Worm (Caenorhabditis elegans): Measurements from ENCODE around the gene ugt-29.

ugt-29 gene

DNA sequence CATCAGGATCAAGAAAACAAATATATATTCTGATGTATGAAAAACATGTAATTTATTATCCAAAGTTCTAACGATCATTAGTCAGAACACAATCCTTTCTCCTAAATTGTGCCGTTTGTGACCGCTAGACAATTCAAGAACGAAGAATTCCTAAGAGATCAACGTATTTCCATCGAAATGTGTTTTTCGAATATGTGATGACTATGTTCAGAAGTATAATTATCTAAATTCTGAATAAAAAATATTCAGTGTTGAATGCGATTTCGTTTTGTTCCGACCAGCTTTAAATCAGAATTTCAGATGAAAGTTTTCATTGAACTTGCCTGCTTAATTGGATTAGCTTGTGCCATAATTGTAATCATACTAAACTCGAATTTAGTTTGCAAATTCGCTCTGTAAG is 2.9 kb upstream of the ugt-29 start, which contains the start of gene srbc-37:
TSS of gene srbc-37 (plus strand) at position 301 of the 400 bp plus-strand sequence.
- TF ChIP-seq pha-4 (GFP tag; IDR thresholded peaks at IDR 0.05) (no peak), pha-4 (tag; optimal IDR thresholded peaks at IDR 0.05) (no peak), pqm-1 (tag; optimal IDR thresholded peaks at IDR 0.05) (no peak), php-3 (GFP tag; IDR thresholded peaks at IDR 0.05) (no peak), ceh-32 (tag; optimal IDR thresholded peaks at IDR 0.05; ENCODE audit: poor library complexity) (no peak), unc-62 (GFP tag; optimal IDR thresholded peaks at IDR 0.05 in 1 of 2) (no peak), unc-62 (tag; optimal IDR thresholded peaks at IDR 0.05) (no peak), mxl-3 (GFP tag; optimal IDR thresholded peaks at IDR 0.05) (no peak), unc-39 (tag; optimal IDR thresholded peaks at IDR 0.05) (no peak), tag-97 (GFP tag; IDR thresholded peaks at IDR 0.05) (no peak)

DNA sequence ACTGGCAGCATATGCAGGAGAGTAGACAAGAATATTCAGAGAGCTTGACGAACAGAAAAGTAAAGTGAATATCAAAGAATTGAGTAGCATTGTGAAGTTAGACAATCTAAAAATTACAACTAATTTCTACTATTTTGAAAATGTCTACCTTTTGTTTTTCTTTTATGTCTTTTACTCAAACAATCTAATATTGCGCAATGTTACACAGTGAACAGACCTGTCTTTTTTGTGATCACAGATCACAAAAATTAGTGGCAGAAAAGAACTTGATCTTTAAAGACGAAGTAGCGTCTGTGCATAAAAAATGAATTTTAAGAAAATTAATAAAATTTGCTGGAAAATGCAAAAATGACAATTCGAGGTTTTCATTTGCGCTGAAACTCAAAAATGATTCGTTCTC is 338 bp downstream of the ugt-29 start:
- TF ChIP-seq mdl-1 (tag; optimal IDR thresholded peaks at IDR 0.05) (no peak), zip-2 (tag; optimal IDR thresholded peaks at IDR 0.05) (peak; percentile 92), F37D6.2 (tag; optimal IDR thresholded peaks at IDR 0.05) (no peak), mep-1 (tag; optimal IDR thresholded peaks at IDR 0.05) (no peak), ZK337.2 (GFP tag; IDR thresholded peaks at IDR 0.05) (no peak)

DNA sequence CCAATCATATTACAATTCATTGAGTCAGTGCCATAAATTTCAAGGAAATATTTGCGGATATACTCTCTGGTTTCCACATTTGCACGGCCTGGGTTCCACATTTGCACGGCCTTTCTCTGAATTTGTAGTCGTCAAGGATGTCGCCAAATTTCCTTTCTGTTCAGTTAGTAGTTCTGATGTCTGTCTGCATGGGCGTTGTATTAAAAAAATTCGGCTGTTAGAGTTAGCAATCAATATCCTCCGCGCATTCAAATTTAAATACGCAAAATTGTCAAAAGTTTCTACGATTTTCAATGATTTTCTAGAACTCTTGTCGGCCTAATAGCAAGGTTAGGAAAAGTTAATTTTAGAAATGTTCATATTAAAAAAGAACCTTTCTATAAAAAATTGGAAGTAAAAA is 3.5 kb downstream of the ugt-29 start, which contains the start of gene srj-52:
TSS of gene srj-52 (minus strand) at position 101 of the 400 bp plus-strand sequence.
- TF ChIP-seq egl-27 (tag; optimal IDR thresholded peaks at IDR 0.05) (no peak), arid-1 (GFP tag; conservative IDR thresholded peaks at IDR 0.05) (no peak), jun-1 (tag; optimal IDR thresholded peaks at IDR 0.05) (no peak), unc-62 (GFP tag; optimal IDR thresholded peaks at IDR 0.05 in 1 of 2) (peak in 1 of 2 experiments; percentile 57), unc-62 (tag; optimal IDR thresholded peaks at IDR 0.05) (no peak), unc-130 (GFP tag; optimal IDR thresholded peaks at IDR 0.05) (no peak)

DNA sequence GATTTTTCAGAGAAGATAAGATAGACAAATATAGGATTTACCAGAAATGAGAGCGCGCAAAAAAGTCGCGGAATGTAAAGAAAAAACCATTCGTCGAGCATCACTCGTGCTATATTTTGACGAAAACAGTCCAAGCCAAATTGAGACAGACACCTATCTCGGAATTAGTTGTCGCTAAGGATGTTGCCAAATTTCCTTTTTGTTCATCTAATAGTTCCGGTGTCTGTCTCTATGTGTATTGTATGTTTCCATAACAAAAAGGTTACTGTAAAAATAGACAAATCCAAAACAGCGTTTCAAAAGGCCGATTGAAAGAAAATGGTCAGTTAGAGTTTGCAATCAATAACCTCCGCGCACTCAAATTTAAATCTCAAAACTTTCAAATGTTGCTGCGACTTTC is 4.8 kb downstream of the ugt-29 start, which contains the start of gene srj-53:
TSS of gene srj-53 (minus strand) at position 101 of the 400 bp plus-strand sequence.
- TF ChIP-seq F49E8.2 (tag; optimal IDR thresholded peaks at IDR 0.05; ENCODE audit: borderline replicate concordance) (no peak), ama-1 (optimal IDR thresholded peaks at IDR 0.05) (no peak), mep-1 (tag; optimal IDR thresholded peaks at IDR 0.05) (no peak), daf-19 (GFP tag; conservative IDR thresholded peaks at IDR 0.05) (no peak), dve-1 (tag; optimal IDR thresholded peaks at IDR 0.05; ENCODE audit: insufficient read depth) (no peak), egl-43 (GFP tag; IDR thresholded peaks at IDR 0.05) (no peak), lin-1 (GFP tag; IDR thresholded peaks at IDR 0.05) (no peak)

DNA sequence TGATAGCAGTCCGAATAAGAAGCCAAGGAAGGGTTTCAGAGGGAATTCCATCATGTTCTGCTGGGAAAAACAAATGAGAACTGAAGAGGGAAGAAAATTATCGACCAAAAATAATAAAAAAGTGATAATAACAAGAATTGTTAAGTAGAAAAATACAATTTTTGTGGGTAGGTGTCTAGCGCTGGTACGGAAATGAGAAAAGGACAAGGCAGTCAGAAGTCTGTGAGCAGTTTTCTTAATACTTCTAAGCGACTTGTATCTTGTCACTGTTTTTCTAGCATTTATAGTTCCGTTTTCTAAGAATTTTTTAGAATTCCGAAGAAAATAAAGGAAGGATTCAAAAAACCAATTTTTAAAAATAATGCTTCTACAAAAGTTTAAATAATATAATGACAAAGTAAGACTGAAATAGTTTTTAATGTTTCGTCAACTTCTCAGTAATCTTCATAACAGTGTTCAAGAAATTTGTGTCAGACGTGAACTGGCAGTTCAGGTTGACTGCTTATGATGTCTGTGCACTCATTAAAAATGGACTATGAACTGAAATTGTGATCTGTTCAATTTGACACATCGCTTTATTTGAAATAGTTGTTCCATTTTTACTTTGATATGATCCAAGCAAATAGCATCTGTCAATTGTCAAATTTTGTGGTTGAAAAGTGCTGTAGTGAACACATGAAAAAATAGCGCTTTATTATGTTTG is 6.5 kb downstream of the ugt-29 start, which contains the start of gene srx-4:
TSS of gene srx-4 (minus strand) at position 51 of the 703 bp plus-strand sequence.
- no peak for TF ChIP-seq ceh-62 (tag; optimal IDR thresholded peaks at IDR 0.05)
- no peak for TF ChIP-seq daf-8 (GFP tag; IDR thresholded peaks at IDR 0.05)
- peak in 1 of 2 experiments; percentile 90 for TF ChIP-seq unc-62 (GFP tag; optimal IDR thresholded peaks at IDR 0.05 in 1 of 2)
- no peak for TF ChIP-seq unc-62 (tag; optimal IDR thresholded peaks at IDR 0.05)
- TF ChIP-seq nhr-25 (tag; optimal IDR thresholded peaks at IDR 0.05; ENCODE audit: borderline replicate concordance, insufficient read depth) = no peak

DNA sequence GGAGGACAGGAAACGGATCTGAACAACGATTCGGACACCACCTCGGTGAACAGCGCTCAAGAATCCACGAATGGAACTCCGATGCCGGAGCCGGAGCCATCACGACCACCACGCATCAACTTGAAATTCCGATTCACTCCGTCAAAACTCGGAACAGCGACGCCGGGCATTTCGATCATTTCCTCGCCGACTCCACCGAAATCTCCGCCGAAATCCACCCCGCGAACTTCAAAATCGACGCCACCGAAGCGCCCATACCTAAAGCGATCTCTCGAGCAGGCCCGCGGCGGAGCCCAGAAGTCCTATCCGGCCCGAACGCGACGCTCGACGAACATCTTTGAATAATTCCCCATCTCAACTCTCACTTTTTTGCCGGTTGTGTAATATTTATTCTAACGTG is 9.9 kb downstream of the ugt-29 start:
- no peak for TF ChIP-seq ZK337.2 (GFP tag; IDR thresholded peaks at IDR 0.05)
- no peak for TF ChIP-seq ZK546.5 (tag; optimal IDR thresholded peaks at IDR 0.05)
- no peak for TF ChIP-seq zfp-2 (tag; optimal IDR thresholded peaks at IDR 0.05)
- TF ChIP-seq aha-1 (tag) = peak; percentile 72
- TF ChIP-seq nhr-10 (tag; optimal IDR thresholded peaks at IDR 0.05) = no peak
- no peak for TF ChIP-seq lin-29 (GFP tag; IDR thresholded peaks at IDR 0.05)
- no peak for TF ChIP-seq fos-1 (tag; optimal IDR thresholded peaks at IDR 0.05)
- no peak for TF ChIP-seq pqm-1 (tag; optimal IDR thresholded peaks at IDR 0.05)
- TF ChIP-seq T26A8.4 (GFP tag; IDR thresholded peaks at IDR 0.05) = no peak
- TF ChIP-seq nhr-28 (tag; optimal IDR thresholded peaks at IDR 0.05) = no peak
- TF ChIP-seq set-16 (GFP tag; IDR thresholded peaks at IDR 0.05) = peak; percentile 87
- TF ChIP-seq nhr-111 (GFP tag; optimal IDR thresholded peaks at IDR 0.05) = no peak
- no peak for TF ChIP-seq lin-15B (tag; optimal IDR thresholded peaks at IDR 0.05)
- TF ChIP-seq F10B5.3 (tag; optimal IDR thresholded peaks at IDR 0.05) = no peak
- no peak for TF ChIP-seq ceh-44 (GFP tag; IDR thresholded peaks at IDR 0.05)
- no peak for TF ChIP-seq D1046.2 (GFP tag; IDR thresholded peaks at IDR 0.05)
- TF ChIP-seq R02D3.7 (tag; optimal IDR thresholded peaks at IDR 0.05) = no peak
